Worm (Caenorhabditis elegans) whole organism, L1 larva: ENCODE data around the gene F01D5.2.

Experiments
- ceh-8 ChIP-seq: fragments of 200-800 bp; sonication (Bioruptor generic); optimal IDR thresholded peaks from 2 replicates; lab custom pipeline; 2018; ENCODE audit warnings: mild to moderate bottlenecking, missing genetic modification characterization, moderate library complexity, missing compliant biosample characterization
- ceh-82 ChIP-seq, 3 experiments: fragments of 150-350 bp in 1 of 3; sonication (generic microtip) in 2 of 3; optimal IDR thresholded peaks; 2 replicates each; lab custom pipeline; 2014 to 2017; ENCODE audit warnings: missing biosample characterization in 3 of 3, missing genetic modification characterization in 3 of 3
- ceh-88 ChIP-seq: fragments of 200-800 bp; sonication (Bioruptor generic); IDR thresholded peaks from 2 replicates; pipeline ENCODE4 v1.3.6; 2022; ENCODE audit warnings: missing genetic modification characterization, missing compliant biosample characterization
- ceh-90 ChIP-seq: sonication (generic microtip); optimal IDR thresholded peaks from 2 replicates; lab custom pipeline; 2016; ENCODE audit warnings: missing genetic modification characterization, missing compliant biosample characterization
- ces-1 ChIP-seq: fragments of 150-350 bp; optimal IDR thresholded peaks from 2 replicates; lab custom pipeline; 2014; ENCODE audit warnings: missing biosample characterization, missing genetic modification reagents, missing genetic modification characterization
- dsc-1 ChIP-seq: sonication (generic microtip); optimal IDR thresholded peaks from 2 replicates; lab custom pipeline; 2016; ENCODE audit warnings: mild to moderate bottlenecking, missing genetic modification characterization, missing compliant biosample characterization
- efl-1 ChIP-seq, 4 experiments: fragments of 150-350 bp; optimal IDR thresholded peaks in 3 of 4; peaks in 1 of 4; 1 replicate in 1 of 4; 2 replicates in 3 of 4; lab custom pipeline; 2014; ENCODE audit warnings: missing biosample characterization in 2 of 4, missing genetic modification characterization in 2 of 4, missing genetic modification reagents in 2 of 4
- elt-3 ChIP-seq, 6 experiments: fragments of 150-350 bp in 1 of 6; sonication (generic microtip); optimal IDR thresholded peaks; 2 replicates each; lab custom pipeline; 2017 to 2018; ENCODE audit warnings: missing biosample characterization in 6 of 6, missing genetic modification characterization in 6 of 6, inconsistent platforms in 1 of 6
- fkh-10 ChIP-seq: sonication (generic microtip); optimal IDR thresholded peaks from 2 replicates; lab custom pipeline; 2017; ENCODE audit warnings: missing biosample characterization, missing genetic modification reagents, missing genetic modification characterization
- fkh-4 ChIP-seq: sonication (generic microtip); optimal IDR thresholded peaks from 2 replicates; lab custom pipeline; 2016; ENCODE audit warnings: missing compliant biosample characterization, missing genetic modification characterization, borderline replicate concordance
- fkh-8 ChIP-seq: sonication (generic microtip); optimal IDR thresholded peaks from 2 replicates; lab custom pipeline; 2016; ENCODE audit warnings: mild to moderate bottlenecking, missing genetic modification characterization, missing compliant biosample characterization
- hpl-2 ChIP-seq: fragments of 150-350 bp; optimal IDR thresholded peaks from 2 replicates; lab custom pipeline; 2014; ENCODE audit warnings: missing biosample characterization, missing genetic modification reagents, missing genetic modification characterization
- irx-1 ChIP-seq: sonication (generic microtip); optimal IDR thresholded peaks from 2 replicates; lab custom pipeline; 2016; ENCODE audit warnings: missing genetic modification characterization, missing compliant biosample characterization
- jun-1 ChIP-seq: fragments of 150-350 bp; optimal IDR thresholded peaks from 2 replicates; lab custom pipeline; 2014; ENCODE audit warnings: missing biosample characterization, missing genetic modification reagents, missing genetic modification characterization
- lin-14 ChIP-seq: fragments of 200-800 bp; sonication (Bioruptor generic); optimal IDR thresholded peaks from 2 replicates; lab custom pipeline; 2018; ENCODE audit warnings: mild to moderate bottlenecking, missing genetic modification characterization, moderate library complexity, missing compliant biosample characterization
- lin-39 ChIP-seq: fragments of 150-350 bp; optimal IDR thresholded peaks from 2 replicates; lab custom pipeline; 2014; ENCODE audit warnings: missing biosample characterization, missing genetic modification reagents, missing genetic modification characterization
- lsy-2 ChIP-seq, 2 experiments: fragments of 150-350 bp; optimal IDR thresholded peaks; 2 replicates each; lab custom pipeline; 2014; ENCODE audit warnings: missing biosample characterization in 2 of 2, missing genetic modification characterization in 2 of 2
- mab-9 ChIP-seq: fragments of 200-800 bp; sonication (Bioruptor generic); IDR thresholded peaks from 2 replicates; pipeline ENCODE4 v1.3.6; 2022; ENCODE audit warnings: missing genetic modification reagents, missing genetic modification characterization, missing compliant biosample characterization
- nhr-12 ChIP-seq: sonication (generic microtip); optimal IDR thresholded peaks from 2 replicates; lab custom pipeline; 2017; ENCODE audit warnings: missing biosample characterization, missing genetic modification characterization
- nhr-20 ChIP-seq: sonication (generic microtip); optimal IDR thresholded peaks from 2 replicates; lab custom pipeline; 2016; ENCODE audit warnings: mild to moderate bottlenecking, missing genetic modification characterization, missing compliant biosample characterization
- nhr-28 ChIP-seq: fragments of 150-350 bp; optimal IDR thresholded peaks from 2 replicates; lab custom pipeline; 2014; ENCODE audit warnings: missing biosample characterization, missing genetic modification characterization
- nhr-47 ChIP-seq: sonication (generic microtip); optimal IDR thresholded peaks from 2 replicates; lab custom pipeline; 2016; ENCODE audit warnings: mild to moderate bottlenecking, missing genetic modification characterization, moderate library complexity, missing compliant biosample characterization
- nhr-71 ChIP-seq: sonication (generic microtip); optimal IDR thresholded peaks from 2 replicates; lab custom pipeline; 2016; ENCODE audit warnings: mild to moderate bottlenecking, missing genetic modification characterization, moderate library complexity, missing compliant biosample characterization
- nhr-76 ChIP-seq: sonication (generic microtip); optimal IDR thresholded peaks from 2 replicates; lab custom pipeline; 2017; ENCODE audit warnings: missing biosample characterization, missing genetic modification characterization
- nhr-77 ChIP-seq: fragments of 150-350 bp; optimal IDR thresholded peaks from 2 replicates; lab custom pipeline; 2014; ENCODE audit warnings: missing biosample characterization, missing genetic modification characterization
- pax-3 ChIP-seq: fragments of 200-800 bp; sonication (Bioruptor generic); optimal IDR thresholded peaks from 2 replicates; lab custom pipeline; 2018; ENCODE audit warnings: mild to moderate bottlenecking, missing genetic modification characterization, moderate library complexity, missing compliant biosample characterization
- rnt-1 ChIP-seq: sonication (generic microtip); optimal IDR thresholded peaks from 2 replicates; lab custom pipeline; 2016; ENCODE audit warnings: mild to moderate bottlenecking, missing genetic modification characterization, moderate library complexity, missing compliant biosample characterization
- snpc-4 ChIP-seq: fragments of 150-350 bp; optimal IDR thresholded peaks from 2 replicates; lab custom pipeline; 2014; ENCODE audit warnings: missing biosample characterization, missing genetic modification characterization
- sup-37 ChIP-seq: fragments of 200-800 bp; sonication (Bioruptor generic); optimal IDR thresholded peaks from 2 replicates; lab custom pipeline; 2018; ENCODE audit warnings: mild to moderate bottlenecking, missing genetic modification characterization, missing compliant biosample characterization
- swsn-7 ChIP-seq: sonication (generic microtip); optimal IDR thresholded peaks from 2 replicates; lab custom pipeline; 2016; ENCODE audit warnings: missing genetic modification characterization, missing compliant biosample characterization
- tbx-2 ChIP-seq: sonication (generic microtip); optimal IDR thresholded peaks from 2 replicates; lab custom pipeline; 2016; ENCODE audit warnings: missing genetic modification characterization, missing compliant biosample characterization
- tlp-1 ChIP-seq: fragments of 150-350 bp; optimal IDR thresholded peaks from 2 replicates; lab custom pipeline; 2014; ENCODE audit warnings: missing biosample characterization, missing genetic modification characterization
- unc-30 ChIP-seq: sonication (generic microtip); optimal IDR thresholded peaks from 2 replicates; lab custom pipeline; 2017; ENCODE audit warnings: missing biosample characterization, missing genetic modification characterization
- unc-86 ChIP-seq: sonication (generic microtip); optimal IDR thresholded peaks from 2 replicates; lab custom pipeline; 2016; ENCODE audit warnings: missing genetic modification characterization, missing compliant biosample characterization
- unc-98 ChIP-seq: fragments of 200-800 bp; sonication (Bioruptor generic); IDR thresholded peaks from 2 replicates; pipeline ENCODE4 v1.3.6; 2022; ENCODE audit warnings: missing genetic modification characterization, missing compliant biosample characterization
- xbp-1 ChIP-seq: sonication (generic microtip); optimal IDR thresholded peaks from 2 replicates; lab custom pipeline; 2016; ENCODE audit warnings: missing genetic modification characterization, missing compliant biosample characterization

F01D5.2 gene

DNA sequence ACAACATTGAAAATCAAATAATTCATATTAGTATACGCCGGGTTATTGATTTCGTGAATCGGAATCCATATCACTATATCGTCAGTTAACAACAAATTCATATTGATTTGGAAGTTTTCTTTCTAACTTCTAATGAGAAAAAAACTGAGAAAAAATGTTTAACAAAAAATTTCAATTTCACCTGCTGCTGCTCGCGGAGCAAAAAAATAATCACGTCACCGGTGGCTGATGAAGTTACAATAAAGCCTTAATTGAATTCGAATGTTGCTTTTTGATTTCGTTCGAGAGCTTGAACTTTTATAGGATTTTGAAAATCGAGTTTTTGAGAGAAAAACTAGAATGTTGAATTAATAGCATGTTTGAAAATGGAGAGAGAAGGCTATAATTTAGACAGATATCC is 29.9 kb downstream of the F01D5.2 start, which contains the start of gene sre-43:
sre-43 (minus strand) TSS at position 101 of the 400 bp plus-strand sequence.
- no peak for TF ChIP-seq ceh-88 (GFP tag; lab: Robert Waterston, UW)
- no peak for TF ChIP-seq efl-1 (optimal IDR thresholded peaks at IDR 0.05; lab: Kevin White, UChicago)
- peak in 1 of 2 experiments; percentile 48 for TF ChIP-seq efl-1 (GFP tag; optimal IDR thresholded peaks at IDR 0.05 in 1 of 2; lab: Kevin White, UChicago)

DNA sequence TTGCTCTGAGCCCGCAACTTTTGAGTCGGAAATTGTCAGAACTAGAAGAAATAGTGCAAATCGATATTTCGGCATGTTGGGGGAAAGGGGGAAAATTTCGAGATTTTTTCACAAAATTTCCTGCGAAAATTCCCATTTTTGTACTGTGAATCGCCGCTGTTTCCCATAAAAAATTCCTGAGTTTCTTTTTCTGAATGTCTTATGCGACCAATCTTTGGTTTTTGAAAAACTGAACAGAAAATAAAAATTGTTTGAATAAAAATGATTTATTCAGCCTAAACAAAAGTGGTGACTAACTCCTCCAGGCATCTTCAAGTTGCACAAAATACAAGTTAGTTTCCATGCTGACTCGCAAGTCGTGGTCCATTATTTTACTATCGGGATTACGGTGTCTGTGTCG is 32.6 kb downstream of the F01D5.2 start, which contains the start of gene W07G1.7:
W07G1.7 (minus strand) TSS at position 101 of the 400 bp plus-strand sequence.
- TF ChIP-seq hpl-2 (GFP tag; lab: Kevin White, UChicago): no peak
- TF ChIP-seq mab-9: no peak
- TF ChIP-seq swsn-7: no peak
- TF ChIP-seq pax-3 (tag; lab: Kevin White, UChicago): no peak
- TF ChIP-seq tlp-1 (tag; lab: Kevin White, UChicago): no peak
- TF ChIP-seq fkh-4 (tag; lab: Kevin White, UChicago): no peak
- TF ChIP-seq nhr-28: no peak
- no peak for TF ChIP-seq ceh-90
- no peak for TF ChIP-seq nhr-77 (tag; lab: Kevin White, UChicago)
- no peak for TF ChIP-seq lsy-2 (tag; optimal IDR thresholded peaks at IDR 0.05; lab: Kevin White, UChicago)
- TF ChIP-seq unc-30 (tag; lab: Kevin White, UChicago): no peak
- no peak for TF ChIP-seq irx-1 (tag; lab: Kevin White, UChicago)

DNA sequence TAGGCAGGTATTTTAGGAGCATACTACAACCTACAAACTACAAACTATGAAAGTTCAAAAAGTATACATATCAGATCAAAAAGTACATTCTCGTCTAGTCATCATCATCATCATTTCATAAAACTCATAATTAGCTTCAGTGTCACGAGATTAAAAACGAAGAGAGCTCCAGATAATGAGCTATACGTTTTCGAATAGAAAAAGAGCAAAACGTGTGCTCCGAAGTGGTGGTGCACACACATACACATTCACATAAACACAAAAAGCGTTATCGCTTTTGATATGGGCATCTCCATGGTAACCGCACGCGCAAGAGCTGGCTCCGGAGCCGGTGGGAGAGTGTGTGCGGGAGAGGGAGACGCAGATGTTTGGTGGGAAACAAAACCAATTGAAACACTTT is 34.5 kb downstream of the F01D5.2 start:
- TF ChIP-seq dsc-1 (peak; percentile 67), nhr-71 (tag; lab: Kevin White, UChicago) (peak; percentile 49), nhr-47 (peak; percentile 26), fkh-8 (peak; percentile 87), tlp-1 (tag; lab: Kevin White, UChicago) (no peak), tbx-2 (tag; lab: Kevin White, UChicago) (no peak), nhr-20 (tag; lab: Kevin White, UChicago) (peak; percentile 2), swsn-7 (peak; percentile 7), ceh-82 (tag; optimal IDR thresholded peaks at IDR 0.05; lab: Kevin White, UChicago) (no peak), fkh-10 (GFP tag; lab: Kevin White, UChicago) (peak; percentile 15), ceh-8 (GFP tag; lab: Kevin White, UChicago) (peak; percentile 17), jun-1 (peak; percentile 12)
- TF ChIP-seq, all 84 proteins: peak for 9

- TF ChIP-seq snpc-4 (tag; lab: Kevin White, UChicago): no peak
- no peak for TF ChIP-seq nhr-76 (tag; lab: Kevin White, UChicago)
- no peak for TF ChIP-seq rnt-1 (tag; lab: Kevin White, UChicago)
- no peak for TF ChIP-seq nhr-12
- no peak for TF ChIP-seq irx-1 (tag; lab: Kevin White, UChicago)
- no peak for TF ChIP-seq nhr-20 (tag; lab: Kevin White, UChicago)
- no peak for TF ChIP-seq unc-98 (GFP tag; lab: Robert Waterston, UW)
- no peak for TF ChIP-seq ces-1 (GFP tag; lab: Kevin White, UChicago)
- TF ChIP-seq swsn-7: no peak
- TF ChIP-seq lin-14: no peak
- no peak for TF ChIP-seq unc-86 (tag; lab: Kevin White, UChicago)
- TF ChIP-seq elt-3 (tag; optimal IDR thresholded peaks at IDR 0.05; lab: Kevin White, UChicago): no peak
- TF ChIP-seq sup-37 (GFP tag; lab: Kevin White, UChicago): no peak
- TF ChIP-seq lin-39: no peak
- no peak for TF ChIP-seq nhr-47
- no peak for TF ChIP-seq xbp-1 (tag; lab: Kevin White, UChicago)
These were observed 36.5 kb downstream of the F01D5.2 start, which contains the start of gene rpi-1 for ce11 chrII:13962319-13962718. Gene rpi-1 (minus strand): TSS chrII:13962419.
